Worm (Caenorhabditis elegans): ENCODE data around the gene dna-2.

Gene dna-2

DNA sequence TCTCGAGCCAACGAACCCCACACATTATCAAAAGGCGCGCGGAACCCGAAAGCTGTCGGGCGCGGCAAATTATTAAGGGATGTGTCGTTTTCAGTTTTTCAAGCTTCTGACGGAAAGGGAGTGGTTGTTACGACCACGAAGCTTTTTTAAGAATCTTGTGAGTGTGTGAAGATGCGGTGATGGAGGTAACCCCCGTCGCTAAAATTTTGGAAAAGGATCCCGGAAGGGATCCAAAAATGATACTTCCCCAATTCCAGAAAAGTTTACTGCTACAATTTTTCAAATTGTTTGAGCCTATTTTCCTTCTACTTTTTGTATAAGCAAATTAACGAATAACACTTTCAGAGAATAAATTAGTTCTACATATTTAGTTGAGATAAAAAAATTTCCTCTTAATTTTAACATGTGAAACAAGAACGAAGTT, 21.5 kb upstream of the dna-2 start (continued):
- TF ChIP-seq ztf-4 (tag; optimal IDR thresholded peaks at IDR 0.05) (peak; percentile 81), ceh-88 (GFP tag; IDR thresholded peaks at IDR 0.05) (no peak; the same call in 1 of the 2 replicates), mep-1 (tag; optimal IDR thresholded peaks at IDR 0.05) (peak; percentile 98), tlp-1 (tag; optimal IDR thresholded peaks at IDR 0.05) (no peak), skn-1 (tag; optimal IDR thresholded peaks at IDR 0.05) (peak; percentile 91), fkh-8 (tag; optimal IDR thresholded peaks at IDR 0.05) (peak; percentile 82), tbx-2 (tag; optimal IDR thresholded peaks at IDR 0.05) (no peak), ceh-82 (tag; optimal IDR thresholded peaks at IDR 0.05) (no peak), lin-13 (GFP tag; optimal IDR thresholded peaks at IDR 0.05) (peak; percentile 28), ama-1 (optimal IDR thresholded peaks at IDR 0.05) (peak; percentile 98), elt-3 (tag; optimal IDR thresholded peaks at IDR 0.05) (peak in 1 of 6 experiments; percentile 73), swsn-7 (tag; optimal IDR thresholded peaks at IDR 0.05) (peak; percentile 35), ztf-11 (tag; optimal IDR thresholded peaks at IDR 0.05) (peak in 1 of 2 experiments; percentile 26), hlh-4 (tag; optimal IDR thresholded peaks at IDR 0.05) (no peak)

DNA sequence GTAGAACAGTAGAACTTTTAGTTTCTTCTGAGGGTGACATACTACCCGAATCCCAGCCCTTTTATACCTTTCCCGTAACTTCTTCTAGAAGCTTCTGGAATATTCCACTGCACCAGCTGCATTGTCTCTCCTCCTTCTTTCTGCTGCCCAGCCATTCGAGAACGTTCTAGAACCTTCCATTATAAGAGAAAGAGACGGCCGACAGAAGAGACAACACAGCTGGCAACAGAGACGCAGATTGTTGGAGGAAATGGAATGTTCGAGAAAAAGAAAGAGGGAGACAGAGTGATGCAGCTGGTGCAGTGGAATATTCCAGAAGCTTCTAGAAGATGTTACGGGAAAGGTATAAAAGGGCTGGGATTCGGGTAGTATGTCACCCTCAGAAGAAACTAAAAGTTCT, 19.0 kb upstream of the dna-2 start, which contains the start of the genes F44E5.4 and F44E5.5:
Gene F44E5.4 (minus strand): TSS at position 35 of the 400 bp plus-strand sequence.
Gene F44E5.5 (plus strand): TSS at position 386 of the 400 bp plus-strand sequence.
- peak; percentile 96 for TF ChIP-seq nhr-47 (tag; optimal IDR thresholded peaks at IDR 0.05)
- TF ChIP-seq snu-23 (GFP tag; optimal IDR thresholded peaks at IDR 0.05), result peak; percentile 92
- peak; percentile 90 for TF ChIP-seq nhr-85 (tag)
- peak; percentile 94 for TF ChIP-seq lin-14 (GFP tag; optimal IDR thresholded peaks at IDR 0.05)
- peak in 1 of 2 experiments; percentile 61 for TF ChIP-seq mdl-1 (tag; optimal IDR thresholded peaks at IDR 0.05)
- peak; percentile 95 for TF ChIP-seq swsn-7 (tag; optimal IDR thresholded peaks at IDR 0.05)
- TF ChIP-seq lin-35 (GFP tag; optimal IDR thresholded peaks at IDR 0.05), result peak; percentile 31 to 78
- TF ChIP-seq fkh-8 (tag; optimal IDR thresholded peaks at IDR 0.05), result peak; percentile 98
- peak; percentile 54 for TF ChIP-seq elt-2 (tag; optimal IDR thresholded peaks at IDR 0.05)
- peak; percentile 88 for TF ChIP-seq rnt-1 (tag; optimal IDR thresholded peaks at IDR 0.05)
- TF ChIP-seq nhr-77 (tag; optimal IDR thresholded peaks at IDR 0.05), result peak; percentile 67
- peak; percentile 57 to 62 (median 62) for TF ChIP-seq dpl-1 (GFP tag; optimal IDR thresholded peaks at IDR 0.05)
- peak; percentile 42 for TF ChIP-seq nhr-28 (tag; optimal IDR thresholded peaks at IDR 0.05)
- peak; percentile 94 for TF ChIP-seq grh-1 (GFP tag; IDR thresholded peaks at IDR 0.05)
- peak; percentile 87 for TF ChIP-seq ceh-8 (GFP tag; optimal IDR thresholded peaks at IDR 0.05)
- TF ChIP-seq dsc-1 (tag; optimal IDR thresholded peaks at IDR 0.05), result peak; percentile 91
- peak; percentile 97 for TF ChIP-seq nhr-71 (tag; optimal IDR thresholded peaks at IDR 0.05)
- TF ChIP-seq nhr-90 (tag; optimal IDR thresholded peaks at IDR 0.05; ENCODE audit: poor library complexity), result peak; percentile 88
- peak; percentile 39 for TF ChIP-seq aly-2 (tag; optimal IDR thresholded peaks at IDR 0.05)
- TF ChIP-seq nhr-19 (GFP tag; conservative IDR thresholded peaks at IDR 0.05), result peak; percentile 96
- peak; percentile 12 for TF ChIP-seq ceh-90 (tag; optimal IDR thresholded peaks at IDR 0.05)
- TF ChIP-seq zip-4 (GFP tag; optimal IDR thresholded peaks at IDR 0.05), result peak; percentile 76
- peak; percentile 91 for TF ChIP-seq hlh-17 (GFP tag; optimal IDR thresholded peaks at IDR 0.05; ENCODE audit: borderline replicate concordance)
- peak; percentile 90 for TF ChIP-seq jun-1 (tag; optimal IDR thresholded peaks at IDR 0.05)
- TF ChIP-seq snpc-4 (tag; optimal IDR thresholded peaks at IDR 0.05), result peak; percentile 32
- TF ChIP-seq efl-1 (optimal IDR thresholded peaks at IDR 0.05), result peak; percentile 73 to 86
- TF ChIP-seq efl-1 (GFP tag; optimal IDR thresholded peaks at IDR 0.05 in 1 of 2), result peak; percentile 53 to 96
- peak; percentile 62 for TF ChIP-seq mep-1 (tag; optimal IDR thresholded peaks at IDR 0.05)
- TF ChIP-seq xbp-1 (tag; optimal IDR thresholded peaks at IDR 0.05), result peak; percentile 84
- TF ChIP-seq mef-2 (tag; optimal IDR thresholded peaks at IDR 0.05), result peak; percentile 56
- peak; percentile 98; the same call in 1 of the 2 replicates for TF ChIP-seq ets-5 (GFP tag; IDR thresholded peaks at IDR 0.05)
- TF ChIP-seq lir-3 (tag; optimal IDR thresholded peaks at IDR 0.05; ENCODE audit: poor library complexity), result peak; percentile 64
- TF ChIP-seq mab-9 (GFP tag; IDR thresholded peaks at IDR 0.05), result peak; percentile 100
- peak; percentile 89 for TF ChIP-seq unc-86 (tag; optimal IDR thresholded peaks at IDR 0.05)
- peak; percentile 84 for TF ChIP-seq sox-4 (tag; optimal IDR thresholded peaks at IDR 0.05)
- peak; percentile 65 to 81 (median 69) for TF ChIP-seq ceh-82 (tag; optimal IDR thresholded peaks at IDR 0.05)
- peak; percentile 54 for TF ChIP-seq nhr-12 (tag; optimal IDR thresholded peaks at IDR 0.05)
- TF ChIP-seq fos-1 (tag; optimal IDR thresholded peaks at IDR 0.05), result peak; percentile 63
- peak; percentile 47 for TF ChIP-seq skn-1 (tag; optimal IDR thresholded peaks at IDR 0.05)
- TF ChIP-seq unc-98 (GFP tag; IDR thresholded peaks at IDR 0.05), result peak; percentile 99
- TF ChIP-seq C04F5.9 (tag; optimal IDR thresholded peaks at IDR 0.05), result peak; percentile 36
- TF ChIP-seq nhr-20 (tag; optimal IDR thresholded peaks at IDR 0.05), result peak; percentile 89

All from whole organism, L1 larva.